Worm (Caenorhabditis elegans): ENCODE measurements around the gene alh-3.
"Not testable (repeated sequence)": the region's sequence is repeated elsewhere in the genome, so short reads cannot be mapped to it uniquely, and the experiment has no call there.

Gene alh-3

ce11 chrIV:11022303-11022702, at the start of gene alh-3:
alh-3 (plus strand) TSS chrIV:11022603.
- TF ChIP-seq unc-62 (GFP tag; optimal IDR thresholded peaks at IDR 0.05) = no peak

ce11 chrIV:10975968-10976367, 46.4 kb upstream of the alh-3 start:
- no peak for TF ChIP-seq unc-62 (GFP tag; optimal IDR thresholded peaks at IDR 0.05)

ce11 chrIV:10978641-10979040, 43.8 kb upstream of the alh-3 start:
- no peak for TF ChIP-seq unc-62 (GFP tag; optimal IDR thresholded peaks at IDR 0.05)

- no peak for TF ChIP-seq unc-62 (GFP tag; optimal IDR thresholded peaks at IDR 0.05)
Measured at ce11 chrIV:10979689-10980088, 42.7 kb upstream of the alh-3 start.

- TF ChIP-seq unc-62 (GFP tag; optimal IDR thresholded peaks at IDR 0.05) = no peak
Measured at ce11 chrIV:10980628-10981027, 41.8 kb upstream of the alh-3 start.

ce11 chrIV:10981761-10982160, 40.6 kb upstream of the alh-3 start, which contains the start of gene Y43E12A.2:
Y43E12A.2 (plus strand) TSS chrIV:10982061.
- TF ChIP-seq unc-62 (GFP tag; optimal IDR thresholded peaks at IDR 0.05) = no peak

- TF ChIP-seq unc-62 (GFP tag; optimal IDR thresholded peaks at IDR 0.05) = no peak
Measured at ce11 chrIV:10985568-10986035, 36.8 kb upstream of the alh-3 start, which contains the start of gene cyb-2.1. cyb-2.1 (plus strand) TSS chrIV:10985985.

ce11 chrIV:10987342-10987945, 35.0 kb upstream of the alh-3 start, which contains the start of gene Y43E12A.3:
Y43E12A.3 (plus strand) TSS chrIV:10987895.
- TF ChIP-seq unc-62 (GFP tag; optimal IDR thresholded peaks at IDR 0.05) = not testable (repeated sequence)

ce11 chrIV:10990699-10991098, 31.7 kb upstream of the alh-3 start, which contains the start of gene F13H10.5:
F13H10.5 (plus strand) TSS chrIV:10990999.
- no peak for TF ChIP-seq unc-62 (GFP tag; optimal IDR thresholded peaks at IDR 0.05)

ce11 chrIV:11001614-11002013, 20.8 kb upstream of the alh-3 start, which contains the start of gene F13H10.9:
F13H10.9 (plus strand) TSS chrIV:11001914.
- TF ChIP-seq unc-62 (GFP tag; optimal IDR thresholded peaks at IDR 0.05) = no peak

ce11 chrIV:11004273-11004672, 18.1 kb upstream of the alh-3 start, which contains the start of gene F13H10.1:
F13H10.1 (plus strand) TSS chrIV:11004573.
- TF ChIP-seq unc-62 (GFP tag; optimal IDR thresholded peaks at IDR 0.05) = no peak

- TF ChIP-seq unc-62 (GFP tag; optimal IDR thresholded peaks at IDR 0.05) = no peak
Measured at ce11 chrIV:11006383-11006782, 16.0 kb upstream of the alh-3 start.

- no peak for TF ChIP-seq unc-62 (GFP tag; optimal IDR thresholded peaks at IDR 0.05)
Measured at ce11 chrIV:11006868-11007267, 15.5 kb upstream of the alh-3 start.

- TF ChIP-seq unc-62 (GFP tag; optimal IDR thresholded peaks at IDR 0.05) = no peak
Measured at ce11 chrIV:11008255-11008654, 14.1 kb upstream of the alh-3 start.

ce11 chrIV:11008996-11009395, 13.4 kb upstream of the alh-3 start, which contains the start of gene F13H10.6:
F13H10.6 (plus strand) TSS chrIV:11009296.
- no peak for TF ChIP-seq unc-62 (GFP tag; optimal IDR thresholded peaks at IDR 0.05)

- no peak for TF ChIP-seq unc-62 (GFP tag; optimal IDR thresholded peaks at IDR 0.05)
Measured at ce11 chrIV:11009928-11010327, 12.5 kb upstream of the alh-3 start.

ce11 chrIV:11011920-11012319, 10.5 kb upstream of the alh-3 start, which contains the start of gene ndx-9:
ndx-9 (minus strand) TSS chrIV:11012020.
- TF ChIP-seq unc-62 (GFP tag; optimal IDR thresholded peaks at IDR 0.05) = no peak
